Fruit fly (Drosophila melanogaster) whole organism, larva: ENCODE results near the gene Nepl8.
A peak's percentile ranks its signal among the peaks of the same experiment; 100 is the strongest.

Source experiments
- noc ChIP-seq: fragments of 200-800 bp; sonication (Bioruptor generic); optimal IDR thresholded peaks from 3 replicates; lab custom pipeline; 2019; ENCODE audit warnings: missing biosample characterization, mild to moderate bottlenecking, missing genetic modification characterization, moderate library complexity

Nepl8 gene

DNA sequence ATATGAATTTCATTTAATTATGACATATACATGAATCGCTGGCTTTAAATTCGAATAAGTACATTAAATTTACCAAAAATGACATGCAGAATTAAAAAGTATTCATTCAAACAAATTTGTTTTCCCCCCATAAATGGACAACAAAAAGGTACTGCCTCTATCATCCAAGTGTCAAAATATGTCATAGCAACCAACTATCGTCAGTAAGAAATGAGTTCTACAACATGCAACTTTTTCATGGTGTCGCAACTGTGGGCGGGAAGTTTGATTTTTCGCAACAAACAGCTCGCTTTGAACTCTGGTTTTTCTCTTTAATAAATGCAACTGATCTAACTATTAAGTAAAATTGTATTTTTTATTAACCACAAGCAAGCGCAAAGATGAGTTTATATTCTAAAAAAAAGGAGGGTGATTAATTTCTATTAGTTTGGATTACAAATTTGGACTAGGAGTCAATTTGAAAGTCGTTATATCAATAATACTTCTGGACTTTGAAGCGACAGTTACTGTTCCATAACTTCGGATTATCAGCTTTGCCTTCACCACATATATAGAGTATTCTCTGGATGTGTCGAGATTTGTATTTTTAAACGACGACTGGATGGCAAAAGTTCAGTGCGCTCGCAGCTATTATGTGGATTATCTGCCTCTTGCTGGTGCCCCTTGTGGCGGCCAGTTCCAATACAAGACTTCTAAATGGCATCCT lies at the start of gene Nepl8:
Gene Nepl8 (plus strand): TSS at position 578 of the 706 bp plus-strand sequence.
- TF ChIP-seq noc (tag; lab: Kevin White, UChicago), result no peak

DNA sequence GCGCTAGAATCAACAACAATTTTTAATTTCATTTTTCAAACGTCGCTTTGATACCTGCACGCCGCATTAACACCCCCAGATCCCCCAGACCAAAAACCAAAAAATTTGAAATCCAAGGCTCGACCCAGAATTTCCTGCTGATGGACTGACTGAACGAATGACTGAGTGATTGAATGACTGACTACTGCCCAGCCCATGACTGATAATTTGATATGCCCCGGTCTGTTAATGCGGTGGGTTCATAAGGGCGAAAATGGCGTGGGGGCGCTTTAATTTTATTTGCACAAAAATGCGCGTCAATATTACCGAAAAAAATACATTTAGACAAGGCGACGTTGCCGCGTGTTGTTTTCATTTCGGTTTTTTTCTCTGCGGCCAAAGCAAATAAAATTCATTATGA lies 45.3 kb upstream of the Nepl8 start:
- no peak for TF ChIP-seq noc (tag; lab: Kevin White, UChicago)

DNA sequence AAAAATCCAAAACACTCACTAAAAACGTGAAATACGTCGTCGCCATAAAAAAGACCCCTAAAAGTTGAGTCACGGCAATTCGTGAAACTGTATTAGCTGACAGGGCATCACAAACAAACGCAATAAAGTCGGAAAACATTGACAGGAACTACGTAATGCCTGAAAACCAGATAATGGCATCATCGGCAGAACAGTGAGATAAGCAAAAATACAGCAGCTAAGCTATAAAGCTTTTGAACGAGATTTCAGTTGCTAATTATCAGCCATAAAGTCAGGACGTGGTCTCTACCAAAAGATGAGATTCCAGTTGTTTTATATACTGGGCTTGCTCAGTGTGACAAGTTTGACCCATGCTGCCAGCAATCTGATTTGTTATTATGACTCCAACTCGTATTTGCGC lies 42.9 kb upstream of the Nepl8 start, which contains the start of gene Idgf1:
Gene Idgf1 (plus strand): TSS at position 245 of the 400 bp plus-strand sequence.
- TF ChIP-seq noc (tag; lab: Kevin White, UChicago), result no peak

DNA sequence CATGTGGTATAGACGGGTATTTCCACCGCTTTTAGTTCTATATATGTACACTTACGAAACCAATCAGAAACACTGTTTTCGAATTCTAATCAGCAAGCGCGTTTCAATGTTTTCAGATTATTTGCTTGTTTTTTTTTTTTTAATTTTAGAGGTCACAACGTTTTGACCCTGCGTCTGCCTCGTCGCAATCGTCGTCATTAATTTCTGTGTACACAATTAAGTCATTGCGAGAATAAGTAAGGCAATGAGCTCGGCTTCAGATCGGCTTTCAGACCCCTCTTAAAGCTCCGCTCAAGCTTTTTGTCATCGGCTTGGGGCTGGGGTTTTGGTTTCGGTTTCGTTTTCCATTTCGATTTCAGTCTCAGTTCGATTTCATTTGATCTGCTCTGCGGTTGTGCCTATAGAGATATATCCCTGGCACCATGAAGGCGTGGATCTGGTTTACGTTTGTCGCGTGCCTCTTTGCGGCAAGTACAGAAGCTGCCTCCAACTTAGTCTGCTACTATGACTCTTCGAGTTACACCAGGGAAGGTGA lies 40.9 kb upstream of the Nepl8 start, which contains the start of gene Idgf2:
Gene Idgf2 (plus strand): TSS at position 356 of the 535 bp plus-strand sequence.
- TF ChIP-seq noc (tag; lab: Kevin White, UChicago), result no peak

DNA sequence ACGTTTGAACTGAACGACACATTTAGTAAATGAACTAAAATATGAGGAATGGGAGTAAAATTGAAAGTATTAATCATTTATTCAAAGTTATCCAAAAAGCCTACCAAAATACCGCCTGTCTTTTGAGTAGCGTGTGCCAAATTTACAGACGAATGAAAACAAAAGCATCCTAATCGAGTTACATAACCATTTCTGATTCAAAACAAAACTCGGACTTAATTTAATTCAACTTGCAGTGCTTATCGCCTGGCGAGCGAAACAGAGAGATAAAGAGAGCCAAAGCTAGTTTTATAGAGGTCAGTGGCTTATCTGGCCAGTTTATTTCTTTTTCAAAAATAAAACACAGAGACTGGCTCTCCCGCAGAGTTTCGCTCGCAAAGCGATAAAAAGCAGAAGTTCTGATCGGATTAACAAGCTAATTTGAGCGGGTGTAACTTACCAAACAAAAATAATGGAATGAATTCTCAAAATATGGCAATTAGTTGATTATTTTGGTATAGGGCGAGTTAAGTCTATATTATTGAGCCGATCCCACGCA lies 40.0 kb upstream of the Nepl8 start:
- no peak for TF ChIP-seq noc (tag; lab: Kevin White, UChicago)

DNA sequence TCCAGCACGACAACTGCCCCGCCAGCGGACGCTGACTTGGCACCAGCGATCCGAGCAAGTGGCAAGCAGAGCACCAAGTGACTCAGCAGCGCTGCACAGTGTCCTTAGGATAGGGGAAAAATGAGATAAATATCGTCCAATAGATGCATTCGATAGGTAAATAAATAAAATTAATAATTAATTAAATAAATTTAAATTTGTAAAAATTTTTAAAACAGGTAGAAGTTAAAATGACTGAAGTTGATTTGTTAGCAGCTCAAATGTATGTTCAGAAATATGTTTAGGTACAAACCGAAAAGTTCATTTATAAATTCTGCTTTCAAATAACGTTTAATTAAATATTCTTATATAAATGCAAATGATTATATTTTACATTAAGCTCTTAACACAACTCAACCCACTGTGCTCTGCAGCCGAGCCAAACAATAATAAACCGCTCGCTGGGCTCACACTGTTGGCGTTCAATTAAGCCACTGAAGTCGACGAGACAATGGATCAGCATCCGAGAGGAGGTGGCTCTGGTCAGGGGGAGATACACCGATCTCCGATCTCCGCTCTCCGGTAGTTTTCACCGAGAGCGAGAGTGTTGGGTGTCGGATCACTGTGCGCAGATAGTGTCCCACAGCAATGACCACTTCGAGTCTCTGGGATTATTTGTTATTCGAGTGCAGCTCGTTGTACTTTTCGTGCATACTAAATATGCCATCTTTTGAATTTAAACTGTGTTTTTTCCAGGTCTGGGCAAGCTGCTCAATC lies 39.3 kb upstream of the Nepl8 start, which contains the start of gene CG5888:
Gene CG5888 (minus strand): TSS at position 19 of the 756 bp plus-strand sequence.
- TF ChIP-seq noc (tag; lab: Kevin White, UChicago), result peak; percentile 42

DNA sequence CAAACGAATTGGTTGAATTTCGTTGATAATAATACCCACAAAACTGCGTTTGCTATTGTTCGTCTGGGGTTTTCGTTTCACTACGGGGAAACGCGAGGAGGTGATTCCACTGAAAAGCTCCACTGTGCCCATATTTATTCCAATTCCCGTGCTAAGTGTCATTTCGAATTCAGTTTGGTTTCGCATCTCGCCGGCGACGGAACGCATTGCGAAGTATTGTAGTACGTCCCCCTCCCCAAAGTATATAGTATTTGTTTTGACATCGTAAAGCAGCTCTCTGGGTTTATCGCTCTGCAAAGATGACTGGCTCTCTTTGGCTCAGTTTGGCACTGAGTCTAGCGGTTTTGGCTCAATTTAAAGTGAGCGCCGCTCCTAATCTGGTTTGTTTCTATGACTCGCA lies 37.1 kb upstream of the Nepl8 start, which contains the start of gene Idgf3:
Gene Idgf3 (plus strand): TSS at position 17 of the 400 bp plus-strand sequence.
- peak; percentile 70 for TF ChIP-seq noc (tag; lab: Kevin White, UChicago)

DNA sequence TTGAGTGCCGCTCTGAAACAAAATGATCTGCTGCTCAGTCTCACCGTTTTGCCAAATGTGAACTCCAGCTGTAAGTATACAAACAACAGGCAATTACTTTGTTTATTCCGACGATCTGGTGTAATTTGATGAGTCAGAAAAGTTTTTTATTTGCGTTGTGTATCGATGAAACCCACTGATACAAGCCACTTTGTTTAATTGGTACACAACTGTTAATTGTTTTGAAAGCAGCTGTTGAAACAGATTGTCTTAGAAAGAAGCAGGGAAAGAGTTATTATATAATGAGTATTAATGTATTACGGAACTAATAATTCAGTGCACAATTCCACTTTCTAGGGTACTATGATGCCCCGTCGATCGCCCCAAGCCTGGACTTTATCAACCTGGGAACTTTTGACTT lies 36.1 kb upstream of the Nepl8 start:
- TF ChIP-seq noc (tag; lab: Kevin White, UChicago), result no peak

DNA sequence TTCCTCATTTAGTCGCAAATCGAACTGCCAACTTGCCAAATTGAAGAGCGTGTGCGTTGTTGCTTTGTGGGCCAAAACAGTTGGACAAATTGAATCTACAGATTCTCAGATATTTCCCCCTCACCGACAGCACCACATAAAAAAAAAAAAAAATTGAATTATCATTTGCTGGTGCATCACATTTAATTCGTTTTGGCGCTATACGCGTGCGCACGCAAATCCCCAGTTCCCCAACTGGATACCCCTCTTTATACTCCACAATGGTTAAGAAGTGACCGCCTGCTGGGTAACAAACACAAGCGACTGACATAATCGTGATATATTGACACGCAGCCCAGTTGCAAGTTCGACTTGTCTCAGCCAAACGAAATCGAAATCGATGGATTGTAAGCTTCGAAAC lies 29.6 kb upstream of the Nepl8 start:
- TF ChIP-seq noc (tag; lab: Kevin White, UChicago), result no peak

DNA sequence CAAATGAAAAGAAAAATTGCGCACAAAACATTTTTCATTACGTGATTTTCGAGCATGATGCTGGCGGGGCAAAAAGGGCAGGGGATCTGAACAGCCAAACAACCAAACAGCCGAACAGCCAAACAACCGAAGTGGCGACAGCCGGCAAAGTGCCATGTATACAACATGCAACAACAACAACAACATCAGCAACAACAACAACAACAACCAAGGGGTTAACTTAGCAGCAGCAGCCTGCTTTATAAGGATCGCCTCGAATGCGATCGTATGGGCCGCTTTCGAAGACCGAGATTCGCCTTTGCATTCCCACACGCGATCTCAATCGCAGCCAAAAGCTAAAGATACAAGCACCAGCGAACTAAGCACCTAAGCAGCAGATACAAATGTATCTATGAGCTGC lies 24.3 kb upstream of the Nepl8 start:
- no peak for TF ChIP-seq noc (tag; lab: Kevin White, UChicago)

DNA sequence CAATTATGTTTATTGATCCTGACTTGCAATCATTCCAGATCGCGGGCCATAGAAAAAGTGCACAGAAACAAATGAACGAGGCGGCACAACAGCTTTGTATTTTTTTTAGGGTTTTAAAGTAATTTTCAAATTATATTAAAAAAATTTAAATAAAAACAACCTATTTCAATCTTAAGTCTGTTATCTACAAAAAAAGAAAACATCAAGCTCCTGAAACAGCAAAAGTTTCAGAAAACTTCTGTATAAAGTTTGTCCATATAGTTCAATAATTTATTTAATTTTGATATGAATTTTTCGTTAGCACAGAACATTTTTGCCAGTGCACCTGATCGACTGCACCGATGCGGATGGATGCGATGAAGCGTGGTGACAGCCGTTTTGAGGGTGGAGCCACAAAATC lies 18.2 kb upstream of the Nepl8 start:
- TF ChIP-seq noc (tag; lab: Kevin White, UChicago), result no peak

DNA sequence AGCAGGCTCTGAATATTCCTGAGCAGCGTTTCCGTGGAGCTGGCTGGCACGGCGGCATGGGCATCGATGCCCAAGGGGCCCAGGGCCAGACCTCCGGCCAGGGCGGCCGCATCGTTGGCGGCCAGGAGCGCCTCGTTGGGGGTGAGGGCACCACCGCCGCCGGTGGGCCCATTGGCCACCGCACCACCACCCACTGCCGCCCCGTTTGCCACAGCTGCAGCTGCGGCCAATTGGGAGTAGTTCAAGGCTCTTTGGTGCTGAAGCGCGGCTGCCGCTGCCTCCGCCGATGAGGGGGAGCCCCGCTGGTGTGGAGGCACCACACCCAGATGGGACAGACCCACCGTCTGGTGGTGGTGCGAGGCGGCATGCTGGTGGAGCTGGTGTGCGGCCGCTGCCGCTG lies 15.8 kb upstream of the Nepl8 start:
- TF ChIP-seq noc (tag; lab: Kevin White, UChicago), result no peak

DNA sequence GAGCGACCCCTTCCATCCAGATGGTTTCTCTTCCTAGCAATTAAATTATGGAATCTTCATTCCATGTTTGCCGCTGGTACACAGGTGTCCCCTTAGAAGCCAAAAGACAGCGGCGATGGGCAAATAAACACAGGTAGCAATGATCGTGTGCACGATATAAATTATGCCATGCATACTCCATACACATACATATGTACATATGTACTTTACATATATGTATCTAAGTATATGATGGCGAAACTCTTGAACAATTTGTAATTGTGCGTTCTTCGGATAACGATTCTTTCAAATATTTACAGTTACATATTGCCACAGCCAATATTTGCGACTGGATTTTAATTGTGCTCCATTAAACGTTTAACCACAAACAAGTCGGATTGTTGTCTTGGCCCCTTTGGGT lies 11.4 kb upstream of the Nepl8 start:
- TF ChIP-seq noc (tag; lab: Kevin White, UChicago), result no peak

DNA sequence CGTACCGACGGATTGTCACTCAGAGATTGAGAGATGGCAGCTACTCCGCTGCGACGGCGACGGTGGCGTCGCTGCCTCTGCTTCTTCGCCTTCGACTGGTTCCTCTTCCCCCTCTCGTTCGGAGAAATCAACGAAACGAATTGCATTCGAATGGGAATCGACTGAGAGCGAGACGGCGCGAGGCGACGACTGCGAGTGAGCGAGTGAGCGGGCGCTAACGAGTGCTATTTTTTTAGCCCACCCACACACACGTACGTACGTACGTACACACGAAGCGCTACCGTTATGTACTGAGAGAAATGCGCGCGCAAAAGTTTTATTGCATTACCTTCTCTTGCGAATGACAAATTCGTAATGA lies 2.3 kb upstream of the Nepl8 start, which contains the start of gene dac:
Gene dac (minus strand): TSS at position 356 of the 358 bp plus-strand sequence.
- no peak for TF ChIP-seq noc (tag; lab: Kevin White, UChicago)

DNA sequence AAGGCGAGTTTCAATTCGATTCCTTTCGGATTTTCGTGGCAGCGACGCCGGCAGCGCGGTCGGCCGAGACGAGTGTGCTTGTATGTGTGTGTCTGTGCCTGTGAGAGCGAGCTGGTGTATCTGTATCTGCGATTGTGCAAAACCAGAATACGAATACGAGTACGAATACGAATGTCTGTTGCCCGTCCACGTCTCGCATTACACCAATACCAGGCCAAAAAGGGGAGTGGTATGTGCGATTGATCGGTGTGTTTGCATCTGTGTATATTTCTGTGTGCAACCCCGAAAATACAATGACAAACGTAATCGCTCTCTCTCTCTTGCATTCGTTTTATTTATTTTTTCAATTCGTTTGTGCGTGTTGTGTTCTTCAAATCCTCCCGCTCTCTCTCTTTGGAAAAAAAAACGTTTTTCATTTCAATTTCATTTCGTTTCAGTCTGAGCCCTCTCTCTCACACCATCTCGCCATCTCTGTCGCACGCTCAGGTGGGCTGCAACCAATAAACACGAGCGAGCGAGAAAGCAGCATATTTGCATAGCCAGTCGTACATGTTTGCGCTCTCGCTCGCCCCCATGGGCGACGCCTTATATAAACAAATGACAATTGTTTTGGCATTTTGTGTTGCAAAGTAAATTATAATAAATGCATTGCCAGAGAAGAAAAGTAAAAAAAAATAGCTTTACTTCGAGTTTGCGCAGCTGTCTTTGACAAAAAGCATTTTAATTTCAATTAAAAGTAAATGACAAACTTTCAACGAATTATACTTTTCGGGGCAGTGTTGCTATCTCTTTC lies 1.8 kb upstream of the Nepl8 start:
- no peak for TF ChIP-seq noc (tag; lab: Kevin White, UChicago)
